Worm (Caenorhabditis elegans): ENCODE measurements around the gene ceh-99.

DNA sequence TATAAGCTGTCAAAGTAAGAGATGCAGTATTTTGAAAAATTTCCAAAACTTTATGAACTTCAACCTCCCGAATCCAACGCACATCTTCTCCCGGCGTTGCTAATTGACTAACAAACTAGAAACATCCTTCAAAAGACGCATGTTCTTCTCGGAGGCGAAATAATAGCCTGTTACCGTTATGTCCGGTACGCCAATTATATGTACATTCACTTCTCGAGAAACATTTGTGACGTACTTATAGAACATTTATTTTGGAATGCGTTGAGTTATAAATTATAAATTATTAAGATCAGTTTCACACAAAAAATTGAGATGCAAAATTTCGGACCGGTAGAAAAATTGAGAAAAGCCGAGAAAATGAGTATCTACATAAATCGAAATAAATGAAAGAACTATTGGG lies 22.8 kb upstream of the ceh-99 start, which contains the start of gene T21B4.3:
- TF ChIP-seq ceh-13 (GFP tag; optimal IDR thresholded peaks at IDR 0.05) (no peak), hnd-1 (tag; optimal IDR thresholded peaks at IDR 0.05) (no peak)

Data from whole organism, early embryonic.